Worm (Caenorhabditis elegans) whole organism, L3 larva: ENCODE measurements around the gene F18E9.8.

ENCODE experiments used
- R02D3.7 ChIP-seq: fragments of 150-350 bp; optimal IDR thresholded peaks from 2 replicates; lab custom pipeline; 2014; ENCODE audit warnings: missing biosample characterization, missing genetic modification characterization
- aly-2 ChIP-seq: fragments of 150-350 bp; optimal IDR thresholded peaks from 2 replicates; lab custom pipeline; 2014; ENCODE audit warnings: missing biosample characterization, missing genetic modification characterization
- ama-1 ChIP-seq: fragments of 150-350 bp; optimal IDR thresholded peaks from 2 replicates; lab custom pipeline; 2018
- ceh-28 ChIP-seq: fragments of 150-350 bp; optimal IDR thresholded peaks from 2 replicates; lab custom pipeline; 2014; ENCODE audit warnings: missing biosample characterization, missing genetic modification reagents, missing genetic modification characterization
- ceh-9 ChIP-seq: sonication (generic microtip); optimal IDR thresholded peaks from 2 replicates; lab custom pipeline; 2018; ENCODE audit warnings: missing biosample characterization, missing genetic modification characterization
- daf-12 ChIP-seq: fragments of 150-350 bp; optimal IDR thresholded peaks from 2 replicates; lab custom pipeline; 2014; ENCODE audit warnings: missing biosample characterization, missing genetic modification reagents, missing genetic modification characterization
- elt-1 ChIP-seq: fragments of 150-350 bp; optimal IDR thresholded peaks from 2 replicates; lab custom pipeline; 2014; ENCODE audit warnings: missing biosample characterization, missing genetic modification characterization
- elt-2 ChIP-seq: sonication (generic microtip); optimal IDR thresholded peaks from 2 replicates; lab custom pipeline; 2016; ENCODE audit warnings: missing genetic modification reagents, mild to moderate bottlenecking, missing genetic modification characterization, missing compliant biosample characterization
- elt-3 ChIP-seq, 3 experiments: fragments of 150-350 bp in 1 of 3; sonication (generic microtip) in 2 of 3; optimal IDR thresholded peaks; 2 replicates in 2 of 3; 4 replicates in 1 of 3; lab custom pipeline; 2014 to 2017; ENCODE audit warnings: missing biosample characterization in 3 of 3, missing genetic modification characterization in 3 of 3
- eor-1 ChIP-seq, 2 experiments: fragments of 150-350 bp; optimal IDR thresholded peaks; 2 replicates each; lab custom pipeline; 2014 to 2018; ENCODE audit warnings: missing biosample characterization in 2 of 2, missing genetic modification characterization in 2 of 2
- fkh-2 ChIP-seq: fragments of 150-350 bp; optimal IDR thresholded peaks from 2 replicates; lab custom pipeline; 2014; ENCODE audit warnings: missing biosample characterization, missing genetic modification reagents, missing genetic modification characterization
- mdl-1 ChIP-seq: fragments of 150-350 bp; optimal IDR thresholded peaks from 2 replicates; lab custom pipeline; 2014; ENCODE audit warnings: missing biosample characterization, missing genetic modification characterization
- mml-1 ChIP-seq: fragments of 150-350 bp; sonication (generic microtip); optimal IDR thresholded peaks from 3 replicates; lab custom pipeline; 2014; ENCODE audit warnings: missing biosample characterization, missing genetic modification characterization
- nhr-11 ChIP-seq: fragments of 150-350 bp; optimal IDR thresholded peaks from 2 replicates; lab custom pipeline; 2014; ENCODE audit warnings: missing biosample characterization, missing genetic modification characterization
- nhr-12 ChIP-seq: fragments of 150-350 bp; optimal IDR thresholded peaks from 2 replicates; lab custom pipeline; 2014; ENCODE audit warnings: missing biosample characterization, missing genetic modification characterization
- nhr-23 ChIP-seq: fragments of 150-350 bp; optimal IDR thresholded peaks from 2 replicates; lab custom pipeline; 2014; ENCODE audit warnings: missing biosample characterization, missing genetic modification reagents, missing genetic modification characterization
- nhr-237 ChIP-seq: fragments of 150-350 bp; optimal IDR thresholded peaks from 2 replicates; lab custom pipeline; 2014; ENCODE audit warnings: missing biosample characterization, missing genetic modification characterization
- nhr-25 ChIP-seq: sonication (generic microtip); optimal IDR thresholded peaks from 2 replicates; lab custom pipeline; 2017; ENCODE audit warnings: missing biosample characterization, missing genetic modification characterization
- nhr-43 ChIP-seq: sonication (generic microtip); optimal IDR thresholded peaks from 2 replicates; lab custom pipeline; 2016; ENCODE audit warnings: mild to moderate bottlenecking, missing genetic modification characterization, missing compliant biosample characterization; ENCODE audit not compliant: poor library complexity, severe bottlenecking
- nhr-67 ChIP-seq: fragments of 150-350 bp; optimal IDR thresholded peaks from 2 replicates; lab custom pipeline; 2014; ENCODE audit warnings: missing biosample characterization, missing genetic modification characterization
- nhr-76 ChIP-seq: fragments of 150-350 bp; sonication (generic microtip); optimal IDR thresholded peaks from 5 replicates; lab custom pipeline; 2014; ENCODE audit warnings: missing biosample characterization, missing genetic modification characterization
- nhr-77 ChIP-seq: fragments of 150-350 bp; optimal IDR thresholded peaks from 2 replicates; lab custom pipeline; 2014; ENCODE audit warnings: missing biosample characterization, missing genetic modification characterization
- skn-1 ChIP-seq: fragments of 150-350 bp; optimal IDR thresholded peaks from 2 replicates; lab custom pipeline; 2014; ENCODE audit warnings: missing biosample characterization, missing genetic modification characterization
- snpc-4 ChIP-seq: fragments of 150-350 bp; optimal IDR thresholded peaks from 2 replicates; lab custom pipeline; 2014; ENCODE audit warnings: missing biosample characterization, missing genetic modification characterization
- tbx-2 ChIP-seq: sonication (generic microtip); optimal IDR thresholded peaks from 2 replicates; lab custom pipeline; 2016; ENCODE audit warnings: mild to moderate bottlenecking, missing genetic modification characterization, missing compliant biosample characterization
- unc-39 ChIP-seq: sonication (generic microtip); optimal IDR thresholded peaks from 4 replicates; lab custom pipeline; 2017; ENCODE audit warnings: missing biosample characterization, missing genetic modification characterization
- unc-62 ChIP-seq: fragments of 150-350 bp; sonication (generic microtip); optimal IDR thresholded peaks from 4 replicates; lab custom pipeline; 2014; ENCODE audit warnings: missing biosample characterization, missing genetic modification reagents, missing genetic modification characterization
- zag-1 ChIP-seq: fragments of 150-350 bp; optimal IDR thresholded peaks from 2 replicates; lab custom pipeline; 2014; ENCODE audit warnings: missing biosample characterization, missing genetic modification characterization
- ztf-4 ChIP-seq: fragments of 150-350 bp; optimal IDR thresholded peaks from 2 replicates; lab custom pipeline; 2014; ENCODE audit warnings: missing biosample characterization, missing genetic modification characterization

F18E9.8 gene

DNA sequence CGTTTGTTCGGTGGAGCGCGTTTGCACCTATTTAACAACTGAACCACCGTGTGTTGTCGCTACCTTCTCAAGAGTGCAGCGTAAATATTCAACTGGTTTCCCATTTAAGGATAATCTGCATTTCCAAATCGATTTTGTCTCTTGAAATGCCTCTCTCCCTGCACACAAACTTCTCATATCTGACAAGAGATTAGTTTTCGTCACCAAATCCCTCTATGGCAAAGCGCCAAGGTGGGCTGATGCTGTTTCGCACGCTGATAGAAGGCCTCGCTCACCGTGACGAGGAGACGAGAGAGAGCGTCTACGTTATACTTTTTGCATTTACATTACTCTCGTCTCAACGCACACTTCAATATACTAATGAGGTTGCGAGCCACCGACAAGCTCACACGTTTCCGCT lies 18.4 kb upstream of the F18E9.8 start:
- no peak for TF ChIP-seq ceh-28
- no peak for TF ChIP-seq skn-1 (tag; lab: Kevin White, UChicago)
- no peak for TF ChIP-seq nhr-76 (tag; lab: Kevin White, UChicago)
- no peak for TF ChIP-seq nhr-43 (tag; lab: Kevin White, UChicago)
- no peak for TF ChIP-seq tbx-2 (tag; lab: Kevin White, UChicago)
- no peak for TF ChIP-seq ama-1
- no peak for TF ChIP-seq ceh-9 (tag; lab: Kevin White, UChicago)
- no peak for TF ChIP-seq zag-1 (tag; lab: Kevin White, UChicago)

DNA sequence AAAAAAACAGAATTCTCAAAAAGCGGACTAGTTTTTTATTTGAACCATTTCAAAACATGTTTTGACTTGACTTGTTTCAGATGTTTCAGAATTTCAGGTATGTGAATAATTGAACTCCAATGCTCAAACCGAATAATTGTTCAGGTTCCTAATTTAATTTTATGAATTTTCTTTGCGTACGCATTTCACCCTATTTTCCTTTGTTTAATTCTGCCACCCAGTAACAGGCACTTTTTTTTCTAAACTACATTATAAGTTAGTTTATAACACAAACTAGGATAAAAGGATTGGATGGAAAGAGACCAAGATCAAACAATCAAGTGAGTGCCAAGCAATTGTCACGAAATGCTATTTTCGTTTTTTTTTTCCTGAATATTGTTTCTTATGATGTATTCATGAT lies 17.1 kb upstream of the F18E9.8 start:
- TF ChIP-seq elt-3 (tag; optimal IDR thresholded peaks at IDR 0.05; lab: Kevin White, UChicago): no peak
- no peak for TF ChIP-seq unc-39 (tag; lab: Kevin White, UChicago)
- no peak for TF ChIP-seq tbx-2 (tag; lab: Kevin White, UChicago)
- TF ChIP-seq ceh-28: no peak
- TF ChIP-seq ztf-4 (tag; lab: Kevin White, UChicago): no peak
- TF ChIP-seq aly-2: no peak
- no peak for TF ChIP-seq snpc-4 (tag; lab: Kevin White, UChicago)
- TF ChIP-seq R02D3.7: no peak
- no peak for TF ChIP-seq fkh-2
- no peak for TF ChIP-seq elt-1 (tag; lab: Kevin White, UChicago)
- no peak for TF ChIP-seq eor-1 (tag; optimal IDR thresholded peaks at IDR 0.05; lab: Kevin White, UChicago)
- TF ChIP-seq nhr-25 (tag; lab: Kevin White, UChicago): no peak
- no peak for TF ChIP-seq unc-62 (GFP tag; lab: Kevin White, UChicago)

DNA sequence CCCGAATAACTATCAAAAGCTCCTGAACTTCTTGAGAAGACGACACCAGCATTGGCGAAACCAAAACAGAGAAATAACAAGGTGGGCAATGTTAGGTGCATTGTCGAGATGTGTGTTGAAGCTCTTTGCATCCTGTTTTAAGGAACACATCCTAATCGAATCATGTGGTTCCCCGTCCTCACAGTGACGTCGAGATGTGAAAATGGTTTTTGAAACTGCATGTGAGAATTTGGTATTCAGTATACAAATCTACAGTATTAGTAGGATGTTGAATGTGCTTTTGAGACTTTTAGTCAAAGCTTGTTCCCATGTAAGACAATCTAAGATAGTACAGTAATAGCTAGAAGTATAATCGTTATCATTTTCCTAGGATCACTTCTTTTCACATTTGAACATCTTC lies 16.3 kb upstream of the F18E9.8 start, which contains the start of gene F18E9.7:
TSS of gene F18E9.7 (minus strand) at position 101 of the 400 bp plus-strand sequence.
- TF ChIP-seq elt-2 (tag; lab: Kevin White, UChicago): no peak
- TF ChIP-seq, all 47 proteins: peak for 0

DNA sequence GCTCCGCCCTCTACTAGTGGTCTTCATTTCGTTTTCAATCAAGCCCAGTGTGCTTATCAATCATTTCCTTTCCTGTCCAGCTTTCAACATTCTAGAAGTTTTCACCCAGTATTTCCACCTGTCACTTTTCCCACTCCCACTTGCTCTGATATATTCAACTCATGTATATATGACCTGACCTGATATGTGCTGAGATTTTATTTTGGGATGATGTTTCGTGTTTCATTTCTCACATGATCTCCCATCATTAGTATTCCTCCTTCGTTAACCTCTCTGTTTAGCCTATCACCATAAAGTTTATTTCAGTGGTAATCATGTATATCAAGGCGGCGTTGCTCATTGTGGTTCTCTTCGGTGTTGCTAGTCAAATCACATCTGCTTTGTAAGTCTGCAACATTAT lies 11.5 kb upstream of the F18E9.8 start, which contains the start of gene nlp-7:
TSS of gene nlp-7 (plus strand) at position 301 of the 400 bp plus-strand sequence.
- TF ChIP-seq ceh-9 (tag; lab: Kevin White, UChicago) (no peak), unc-39 (tag; lab: Kevin White, UChicago) (no peak), nhr-11 (tag; lab: Kevin White, UChicago) (no peak), nhr-67 (tag; lab: Kevin White, UChicago) (no peak), elt-1 (tag; lab: Kevin White, UChicago) (no peak), nhr-77 (tag; lab: Kevin White, UChicago) (no peak), nhr-237 (tag; lab: Kevin White, UChicago) (no peak), zag-1 (tag; lab: Kevin White, UChicago) (no peak), mml-1 (tag; lab: Kevin White, UChicago) (no peak), daf-12 (tag; lab: Kevin White, UChicago) (no peak)

DNA sequence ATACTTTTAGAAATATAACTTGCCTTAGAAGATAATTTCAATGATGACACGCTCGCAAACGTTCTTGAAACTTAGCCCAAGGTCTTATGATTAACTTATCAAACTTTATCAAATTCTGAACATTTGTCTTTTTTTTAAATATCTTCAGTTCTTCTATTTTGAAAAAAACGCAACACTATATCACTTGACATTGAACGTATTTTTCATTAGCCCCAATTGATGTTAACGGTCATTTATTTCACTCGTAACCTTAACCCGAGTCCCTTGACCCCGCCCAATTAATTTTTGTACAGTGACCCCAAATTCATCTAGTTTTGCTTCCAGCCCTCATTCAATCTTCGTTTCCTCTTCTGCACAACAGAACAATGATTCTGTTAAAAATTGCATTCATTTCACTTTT lies 4.5 kb upstream of the F18E9.8 start, which contains the start of gene F18E9.3:
TSS of gene F18E9.3 (plus strand) at position 311 of the 400 bp plus-strand sequence.
- TF ChIP-seq zag-1 (tag; lab: Kevin White, UChicago) (no peak), aly-2 (no peak), fkh-2 (no peak), R02D3.7 (no peak), elt-2 (tag; lab: Kevin White, UChicago) (no peak), snpc-4 (tag; lab: Kevin White, UChicago) (no peak), nhr-237 (tag; lab: Kevin White, UChicago) (no peak), ama-1 (no peak), mdl-1 (tag; lab: Kevin White, UChicago) (no peak), nhr-23 (no peak), nhr-12 (tag; lab: Kevin White, UChicago) (no peak), ceh-28 (no peak)

DNA sequence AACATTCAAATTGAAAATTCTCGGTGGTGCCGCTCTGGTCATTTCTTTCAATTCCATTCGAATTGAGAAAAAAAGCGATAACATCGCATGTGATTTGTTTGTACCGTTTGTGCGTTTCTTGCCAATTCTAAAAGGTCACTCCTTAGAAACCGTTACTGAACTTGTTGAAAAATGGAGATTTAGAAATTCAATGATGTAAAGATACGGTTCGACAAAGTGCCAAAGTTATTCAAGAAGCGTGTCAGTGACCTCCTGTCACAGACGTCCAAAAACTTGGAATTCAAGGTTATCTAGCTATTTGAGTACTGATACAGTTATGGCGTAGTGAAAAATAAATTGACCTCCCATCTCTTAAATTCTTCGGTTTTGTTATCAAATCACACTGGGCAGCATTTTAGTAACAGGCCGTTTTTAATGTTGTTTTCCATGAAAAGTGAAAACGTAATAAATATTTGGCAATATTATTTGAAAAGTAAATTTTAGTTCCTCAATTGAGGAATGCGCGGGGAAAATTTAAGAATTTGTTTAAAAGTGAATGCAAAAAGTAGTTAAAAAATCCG lies 3.6 kb upstream of the F18E9.8 start:
- TF ChIP-seq nhr-25 (tag; lab: Kevin White, UChicago): peak; percentile 59
- TF ChIP-seq snpc-4 (tag; lab: Kevin White, UChicago): no peak
- peak; percentile 51 for TF ChIP-seq elt-1 (tag; lab: Kevin White, UChicago)
